Fruit fly (Drosophila melanogaster) whole organism, prepupa: ENCODE measurements around the gene CG11889.

Experiments used
- CG11294 ChIP-seq: fragments of 200-800 bp; sonication (Bioruptor generic); IDR thresholded peaks from 2 replicates; pipeline ENCODE4 v1.3.6; 2022; ENCODE audit warnings: missing biosample characterization, missing genetic modification characterization
- CG3032 ChIP-seq: fragments of 200-800 bp; optimal IDR thresholded peaks from 2 replicates; lab custom pipeline; 2019; ENCODE audit warnings: missing biosample characterization, mild to moderate bottlenecking, missing genetic modification characterization, moderate library complexity
- CG31627 ChIP-seq: fragments of 200-800 bp; sonication (Bioruptor generic); optimal IDR thresholded peaks from 3 replicates; lab custom pipeline; 2016; ENCODE audit warnings: missing biosample characterization, missing genetic modification characterization
- CG6854 ChIP-seq: fragments of 200-800 bp; sonication (Bioruptor generic); optimal IDR thresholded peaks from 2 replicates; lab custom pipeline; 2017; ENCODE audit warnings: missing biosample characterization, mild to moderate bottlenecking, missing genetic modification characterization
- CG8119 ChIP-seq: fragments of 200-800 bp; sonication (Bioruptor generic); IDR thresholded peaks from 3 replicates; pipeline ENCODE4 v1.3.6; 2022; ENCODE audit warnings: missing biosample characterization, missing genetic modification characterization
- CG8632 ChIP-seq: fragments of 200-800 bp; sonication (Bioruptor generic); optimal IDR thresholded peaks from 3 replicates; lab custom pipeline; 2016; ENCODE audit warnings: missing biosample characterization, missing genetic modification characterization
- achi ChIP-seq: fragments of 200-800 bp; sonication (Bioruptor generic); optimal IDR thresholded peaks from 3 replicates; lab custom pipeline; 2016; ENCODE audit warnings: missing biosample characterization, missing genetic modification characterization
- dsx ChIP-seq: fragments of 200-800 bp; optimal IDR thresholded peaks from 3 replicates; lab custom pipeline; 2019; ENCODE audit warnings: missing biosample characterization, mild to moderate bottlenecking, missing genetic modification characterization, moderate library complexity; ENCODE audit not compliant: poor library complexity, severe bottlenecking

dm6 chr3R:25310843-25311242 is 40.8 kb downstream of the CG11889 start, which contains the start of gene CG31099:
- TF ChIP-seq CG8632 (no peak), CG3032 (tag; lab: Kevin White, UChicago) (no peak), CG8119 (no peak), achi (no peak), CG6854 (GFP tag; lab: Kevin White, UChicago) (no peak), CG11294 (GFP tag; lab: Robert Waterston, UW) (no peak), CG31627 (GFP tag; lab: Kevin White, UChicago) (no peak), dsx (GFP tag; lab: Kevin White, UChicago) (no peak)
